Worm (Caenorhabditis elegans) whole organism, young adult: Measurements from ENCODE around the gene col-168.

Experiments
- B0035.1 ChIP-seq: sonication (generic microtip); optimal IDR thresholded peaks from 2 replicates; lab custom pipeline; 2016; ENCODE audit warnings: missing genetic modification characterization, mild to moderate bottlenecking, missing compliant biosample characterization, missing genotype, missing genetic modification reagents
- C06A6.2 ChIP-seq: fragments of 200-800 bp; sonication (Bioruptor generic); conservative IDR thresholded peaks from 2 replicates; pipeline ENCODE4 v1.3.6; 2022; ENCODE audit warnings: missing genetic modification characterization, missing compliant biosample characterization
- D2030.7 ChIP-seq: fragments of 200-800 bp; sonication (Bioruptor generic); IDR thresholded peaks from 2 replicates; pipeline ENCODE4 v1.3.6; 2022; ENCODE audit warnings: missing genetic modification reagents, missing genetic modification characterization, missing compliant biosample characterization
- F23B12.7 ChIP-seq: sonication (generic microtip); optimal IDR thresholded peaks from 2 replicates; lab custom pipeline; 2017; ENCODE audit warnings: missing genetic modification characterization, mild to moderate bottlenecking, missing compliant biosample characterization, antibody characterized with exemption, moderate library complexity; ENCODE audit not compliant: insufficient read depth
- F33H1.4 ChIP-seq: fragments of 200-800 bp; sonication (Bioruptor generic); IDR thresholded peaks from 2 replicates; pipeline ENCODE4 v1.3.6; 2022; ENCODE audit warnings: missing genetic modification reagents, missing genetic modification characterization, missing compliant biosample characterization
- F49E8.2 ChIP-seq: sonication (generic microtip); optimal IDR thresholded peaks from 3 replicates; lab custom pipeline; 2017; ENCODE audit warnings: missing genetic modification characterization, mild to moderate bottlenecking, missing compliant biosample characterization, antibody characterized with exemption, moderate library complexity; ENCODE audit not compliant: insufficient read depth
- F52B5.7 ChIP-seq: sonication (generic microtip); optimal IDR thresholded peaks from 2 replicates; lab custom pipeline; 2016; ENCODE audit warnings: mild to moderate bottlenecking, missing genetic modification characterization, missing compliant biosample characterization
- F55B11.4 ChIP-seq: sonication (generic microtip); optimal IDR thresholded peaks from 2 replicates; lab custom pipeline; 2016; ENCODE audit warnings: missing compliant biosample characterization, missing genetic modification characterization, borderline replicate concordance; ENCODE audit not compliant: insufficient read depth
- F57A8.1 ChIP-seq: fragments of 200-800 bp; sonication (Bioruptor generic); optimal IDR thresholded peaks from 2 replicates; lab custom pipeline; 2018; ENCODE audit warnings: mild to moderate bottlenecking, missing genetic modification characterization, moderate library complexity, missing compliant biosample characterization
- F57C9.4 ChIP-seq: sonication (generic microtip); optimal IDR thresholded peaks from 2 replicates; lab custom pipeline; 2017; ENCODE audit warnings: mild to moderate bottlenecking, missing genetic modification characterization, missing compliant biosample characterization
- K11D2.4 ChIP-seq: fragments of 200-800 bp; sonication (Bioruptor generic); IDR thresholded peaks from 2 replicates; pipeline ENCODE4 v1.3.6; 2022; ENCODE audit warnings: missing genetic modification reagents, missing genetic modification characterization, missing compliant biosample characterization
- T26A5.8 ChIP-seq: sonication (generic microtip); optimal IDR thresholded peaks from 2 replicates; lab custom pipeline; 2016; ENCODE audit warnings: missing genetic modification characterization, missing compliant biosample characterization
- Y53F4B.3 ChIP-seq: fragments of 200-800 bp; sonication (Bioruptor generic); IDR thresholded peaks from 2 replicates; pipeline ENCODE4 v1.3.6; 2022; ENCODE audit warnings: missing genetic modification reagents, missing genetic modification characterization, missing compliant biosample characterization
- Y56A3A.18 ChIP-seq: fragments of 200-800 bp; sonication (Bioruptor generic); IDR thresholded peaks from 2 replicates; pipeline ENCODE4 v1.3.6; 2022; ENCODE audit warnings: missing genetic modification reagents, missing genetic modification characterization, missing compliant biosample characterization
- Y67H2A.10 ChIP-seq: fragments of 200-800 bp; sonication (Bioruptor generic); conservative IDR thresholded peaks from 2 replicates; pipeline ENCODE4 v1.3.6; 2022; ENCODE audit warnings: missing genetic modification reagents, missing genetic modification characterization, missing compliant biosample characterization
- Y95B8A.8 ChIP-seq: fragments of 200-800 bp; sonication (Bioruptor generic); IDR thresholded peaks from 2 replicates; pipeline ENCODE4 v1.3.6; 2022; ENCODE audit warnings: missing genetic modification reagents, missing genetic modification characterization, missing compliant biosample characterization
- atf-7 ChIP-seq: sonication (generic microtip); optimal IDR thresholded peaks from 2 replicates; lab custom pipeline; 2017; ENCODE audit warnings: mild to moderate bottlenecking, missing genetic modification characterization, missing compliant biosample characterization
- attf-3 ChIP-seq: fragments of 200-800 bp; sonication (Bioruptor generic); conservative IDR thresholded peaks from 2 replicates; pipeline ENCODE4 v1.3.6; 2022; ENCODE audit warnings: missing genetic modification reagents, missing genetic modification characterization, missing compliant biosample characterization
- cebp-2 ChIP-seq: fragments of 200-800 bp; sonication (Bioruptor generic); IDR thresholded peaks from 2 replicates; pipeline ENCODE4 v1.3.6; 2022; ENCODE audit warnings: missing genetic modification characterization, missing compliant biosample characterization
- ceh-40 ChIP-seq: fragments of 200-800 bp; sonication (Bioruptor generic); IDR thresholded peaks from 2 replicates; pipeline ENCODE4 v1.3.6; 2022; ENCODE audit warnings: missing genetic modification characterization, missing compliant biosample characterization
- ceh-58 ChIP-seq: fragments of 200-800 bp; sonication (Bioruptor generic); IDR thresholded peaks from 2 replicates; pipeline ENCODE4 v1.3.6; 2022; ENCODE audit warnings: missing genetic modification characterization, missing compliant biosample characterization
- die-1 ChIP-seq: sonication (generic microtip); optimal IDR thresholded peaks from 2 replicates; lab custom pipeline; 2016; ENCODE audit warnings: missing genotype, mild to moderate bottlenecking, missing genetic modification characterization, missing compliant biosample characterization
- dox-1 ChIP-seq: fragments of 200-800 bp; sonication (Bioruptor generic); IDR thresholded peaks from 2 replicates; pipeline ENCODE4 v1.3.6; 2022; ENCODE audit warnings: missing genetic modification reagents, missing genetic modification characterization, missing compliant biosample characterization
- egrh-3 ChIP-seq: fragments of 200-800 bp; sonication (Bioruptor generic); IDR thresholded peaks from 2 replicates; pipeline ENCODE4 v1.3.6; 2022; ENCODE audit warnings: missing genetic modification reagents, missing genetic modification characterization, missing compliant biosample characterization
- fkh-3 ChIP-seq: sonication (generic microtip); optimal IDR thresholded peaks from 2 replicates; lab custom pipeline; 2016; ENCODE audit warnings: mild to moderate bottlenecking, missing genetic modification characterization, missing compliant biosample characterization
- hrde-1 ChIP-seq: sonication (generic microtip); optimal IDR thresholded peaks from 2 replicates; lab custom pipeline; 2016; ENCODE audit warnings: missing genetic modification characterization, mild to moderate bottlenecking, missing compliant biosample characterization, moderate library complexity, missing genotype, missing genetic modification reagents, borderline replicate concordance
- lin-26 ChIP-seq: fragments of 200-800 bp; sonication (Bioruptor generic); IDR thresholded peaks from 2 replicates; pipeline ENCODE4 v1.3.6; 2022; ENCODE audit warnings: missing genetic modification reagents, missing genetic modification characterization, missing compliant biosample characterization
- lsy-27 ChIP-seq: sonication (generic microtip); optimal IDR thresholded peaks from 2 replicates; lab custom pipeline; 2017; ENCODE audit warnings: missing genetic modification characterization, mild to moderate bottlenecking, missing compliant biosample characterization, antibody characterized with exemption, missing genotype, borderline replicate concordance; ENCODE audit not compliant: insufficient read depth
- madf-10 ChIP-seq: sonication (generic microtip); optimal IDR thresholded peaks from 2 replicates; lab custom pipeline; 2016; ENCODE audit warnings: mild to moderate bottlenecking, missing genetic modification characterization, missing compliant biosample characterization
- madf-6 ChIP-seq: fragments of 200-800 bp; sonication (Bioruptor generic); IDR thresholded peaks from 2 replicates; pipeline ENCODE4 v1.3.6; 2022; ENCODE audit warnings: missing genetic modification reagents, missing genetic modification characterization, missing compliant biosample characterization
- madf-8 ChIP-seq: fragments of 200-800 bp; sonication (Bioruptor generic); conservative IDR thresholded peaks from 2 replicates; pipeline ENCODE4 v1.3.6; 2022; ENCODE audit warnings: missing genetic modification reagents, missing genetic modification characterization, missing compliant biosample characterization
- mcd-1 ChIP-seq: fragments of 200-800 bp; sonication (Bioruptor generic); IDR thresholded peaks from 2 replicates; pipeline ENCODE4 v1.3.6; 2022; ENCODE audit warnings: missing genetic modification reagents, missing genetic modification characterization, missing compliant biosample characterization
- nfya-1 ChIP-seq: sonication (generic microtip); optimal IDR thresholded peaks from 2 replicates; lab custom pipeline; 2017; ENCODE audit warnings: antibody characterized with exemption, missing compliant biosample characterization, missing genetic modification characterization, borderline replicate concordance; ENCODE audit not compliant: insufficient read depth
- nfya-2 ChIP-seq: fragments of 200-800 bp; sonication (Bioruptor generic); IDR thresholded peaks from 2 replicates; pipeline ENCODE4 v1.3.6; 2022; ENCODE audit warnings: missing genetic modification reagents, missing genetic modification characterization, missing compliant biosample characterization
- nhr-120 ChIP-seq: fragments of 200-800 bp; sonication (Bioruptor generic); IDR thresholded peaks from 2 replicates; pipeline ENCODE4 v1.3.6; 2022; ENCODE audit warnings: missing genetic modification characterization, missing compliant biosample characterization
- nhr-179 ChIP-seq: sonication (generic microtip); optimal IDR thresholded peaks from 2 replicates; lab custom pipeline; 2016; ENCODE audit warnings: mild to moderate bottlenecking, missing genetic modification characterization, missing compliant biosample characterization
- nhr-90 ChIP-seq: sonication (generic microtip); optimal IDR thresholded peaks from 2 replicates; lab custom pipeline; 2016; ENCODE audit warnings: missing genotype, mild to moderate bottlenecking, missing genetic modification characterization, missing compliant biosample characterization
- rcor-1 ChIP-seq: fragments of 200-800 bp; sonication (Bioruptor generic); IDR thresholded peaks from 2 replicates; pipeline ENCODE4 v1.3.6; 2022; ENCODE audit warnings: missing genetic modification reagents, missing genetic modification characterization, missing compliant biosample characterization
- snpc-3.4 ChIP-seq: sonication (generic microtip); optimal IDR thresholded peaks from 2 replicates; lab custom pipeline; 2017; ENCODE audit warnings: missing genetic modification characterization, mild to moderate bottlenecking, missing compliant biosample characterization, antibody characterized with exemption, moderate library complexity, missing genotype, missing genetic modification reagents
- somi-1 ChIP-seq: fragments of 200-800 bp; sonication (Bioruptor generic); optimal IDR thresholded peaks from 2 replicates; lab custom pipeline; 2018; ENCODE audit warnings: mild to moderate bottlenecking, missing genetic modification characterization, missing compliant biosample characterization
- sptf-2 ChIP-seq: fragments of 200-800 bp; sonication (Bioruptor generic); optimal IDR thresholded peaks from 2 replicates; lab custom pipeline; 2018; ENCODE audit warnings: mild to moderate bottlenecking, missing genetic modification characterization, missing compliant biosample characterization
- tbx-9 ChIP-seq: sonication (generic microtip); optimal IDR thresholded peaks from 2 replicates; lab custom pipeline; 2016; ENCODE audit warnings: borderline replicate concordance, missing genetic modification characterization, inconsistent platforms, missing compliant biosample characterization
- unc-62 ChIP-seq: fragments of 150-350 bp; optimal IDR thresholded peaks from 2 replicates; lab custom pipeline; 2014; ENCODE audit warnings: missing biosample characterization, missing genetic modification reagents, missing genetic modification characterization
- xnd-1 ChIP-seq: sonication (generic microtip); optimal IDR thresholded peaks from 2 replicates; lab custom pipeline; 2016; ENCODE audit warnings: missing genotype, missing genetic modification reagents, missing genetic modification characterization, missing compliant biosample characterization
- zfh-2 ChIP-seq: fragments of 200-800 bp; sonication (Bioruptor generic); conservative IDR thresholded peaks from 2 replicates; pipeline ENCODE4 v1.3.6; 2022; ENCODE audit warnings: missing genetic modification reagents, missing genetic modification characterization, missing compliant biosample characterization
- ztf-25 ChIP-seq: fragments of 200-800 bp; sonication (Bioruptor generic); IDR thresholded peaks from 2 replicates; pipeline ENCODE4 v1.3.6; 2022; ENCODE audit warnings: missing genetic modification reagents, missing genetic modification characterization, missing compliant biosample characterization
- ztf-28 ChIP-seq: fragments of 200-800 bp; sonication (Bioruptor generic); IDR thresholded peaks from 2 replicates; pipeline ENCODE4 v1.3.6; 2022; ENCODE audit warnings: missing genetic modification reagents, missing genetic modification characterization, missing compliant biosample characterization
- ztf-3 ChIP-seq: fragments of 200-800 bp; sonication (Bioruptor generic); optimal IDR thresholded peaks from 2 replicates; lab custom pipeline; 2018; ENCODE audit warnings: mild to moderate bottlenecking, missing genetic modification characterization, missing compliant biosample characterization

col-168 gene

ce11 chrX:6292143-6292542 is 34.0 kb upstream of the col-168 start (continued):
- TF ChIP-seq xnd-1 (tag; lab: Kevin White, UChicago) (no peak), nhr-179 (tag; lab: Kevin White, UChicago) (peak; percentile 65), ceh-40 (peak; percentile 83), D2030.7 (GFP tag; lab: Robert Waterston, UW) (peak; percentile 83), Y67H2A.10 (GFP tag; lab: Robert Waterston, UW) (no peak), zfh-2 (GFP tag; lab: Robert Waterston, UW) (peak; percentile 87), F33H1.4 (0 out of 2 replicates have a peak, but pooled peaks have one; percentile 16), madf-8 (no peak; the same call in 1 of the 2 replicates), hrde-1 (tag; lab: Kevin White, UChicago) (peak; percentile 67), nhr-120 (peak; percentile 84; the same call in 1 of the 2 replicates), fkh-3 (tag; lab: Kevin White, UChicago) (peak; percentile 91), snpc-3.4 (peak; percentile 81), ztf-3 (GFP tag; lab: Kevin White, UChicago) (no peak), ztf-28 (GFP tag; lab: Robert Waterston, UW) (peak; percentile 74; the same call in 1 of the 2 replicates), Y95B8A.8 (GFP tag; lab: Robert Waterston, UW) (0 out of 2 replicates have a peak, but pooled peaks have one; percentile 15), unc-62 (no peak), somi-1 (peak; percentile 77), T26A5.8 (peak; percentile 92), cebp-2 (GFP tag; lab: Robert Waterston, UW) (peak; percentile 90), F49E8.2 (tag; lab: Kevin White, UChicago) (peak; percentile 26), B0035.1 (tag; lab: Kevin White, UChicago) (peak; percentile 81), madf-10 (tag; lab: Kevin White, UChicago) (peak; percentile 70), nfya-2 (no peak), C06A6.2 (GFP tag; lab: Robert Waterston, UW) (no peak), F55B11.4 (tag; lab: Kevin White, UChicago) (no peak), die-1 (tag; lab: Kevin White, UChicago) (peak; percentile 96), dox-1 (GFP tag; lab: Robert Waterston, UW) (peak; percentile 93), attf-3 (no peak), Y56A3A.18 (GFP tag; lab: Robert Waterston, UW) (peak; percentile 94), rcor-1 (GFP tag; lab: Robert Waterston, UW) (peak; percentile 87), K11D2.4 (GFP tag; lab: Robert Waterston, UW) (peak; percentile 80), ceh-58 (GFP tag; lab: Robert Waterston, UW) (peak; percentile 96; the same call in 1 of the 2 replicates), nhr-90 (peak; percentile 91), Y53F4B.3 (0 out of 2 replicates have a peak, but pooled peaks have one; percentile 35), F23B12.7 (tag; lab: Kevin White, UChicago) (peak; percentile 79), lin-26 (peak; percentile 98), sptf-2 (GFP tag; lab: Kevin White, UChicago) (peak; percentile 95), F57A8.1 (GFP tag; lab: Kevin White, UChicago) (peak; percentile 88), tbx-9 (tag; lab: Kevin White, UChicago) (no peak), mcd-1 (GFP tag; lab: Robert Waterston, UW) (peak; percentile 72), ztf-25 (peak; percentile 90), F57C9.4 (tag; lab: Kevin White, UChicago) (peak; percentile 42), nfya-1 (tag; lab: Kevin White, UChicago) (no peak), F52B5.7 (tag; lab: Kevin White, UChicago) (peak; percentile 87), lsy-27 (tag; lab: Kevin White, UChicago) (no peak), atf-7 (tag; lab: Kevin White, UChicago) (peak; percentile 84), madf-6 (peak; percentile 71), egrh-3 (peak; percentile 55)
